Worm (Caenorhabditis elegans) whole organism, dauer: ENCODE measurements around the gene F46B3.9.

Experiments used
- unc-62 ChIP-seq: sonication (generic microtip); optimal IDR thresholded peaks from 2 replicates; lab custom pipeline; 2017; ENCODE audit warnings: missing biosample characterization, missing genetic modification reagents, missing genetic modification characterization

F46B3.9 gene

DNA sequence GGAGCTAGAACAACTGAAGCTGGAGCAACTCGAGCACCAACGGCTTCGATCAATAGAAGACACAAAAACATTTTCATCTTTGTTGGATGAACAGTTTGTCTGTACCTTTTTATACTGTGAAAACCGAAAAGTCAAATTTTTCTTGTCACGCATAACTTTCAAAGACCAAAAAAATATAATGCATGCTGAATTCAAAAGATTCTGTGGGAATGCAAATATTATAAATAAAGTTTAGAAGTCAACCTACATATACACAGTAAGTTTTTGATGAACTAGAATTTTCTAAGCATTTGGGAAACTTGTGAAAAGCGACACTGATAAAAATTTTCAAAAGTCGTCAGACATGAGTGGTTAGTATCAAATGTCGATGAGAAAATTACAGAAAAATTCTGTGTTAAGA lies 7.7 kb upstream of the F46B3.9 start, which contains the start of gene F46B3.15:
TSS of gene F46B3.15 (minus strand) at position 101 of the 400 bp plus-strand sequence.
- TF ChIP-seq unc-62: no peak

DNA sequence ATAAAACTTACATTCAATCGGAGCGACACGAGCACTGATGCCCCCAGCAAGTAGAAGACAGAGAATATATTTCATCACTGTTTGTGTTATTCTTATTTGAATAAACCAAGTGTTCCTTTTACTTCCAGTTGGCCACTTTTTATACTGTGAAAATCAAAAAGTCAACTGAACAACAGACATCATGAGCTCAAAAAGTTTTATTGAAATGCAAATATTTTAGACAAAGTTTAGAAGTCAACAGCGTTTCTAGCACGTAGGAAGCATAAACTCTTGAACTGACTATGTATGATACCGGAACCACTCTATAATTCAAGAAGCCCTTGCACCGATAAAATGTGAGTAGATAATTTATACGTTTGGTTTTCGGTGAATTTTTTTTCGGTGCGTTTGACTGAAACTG lies 5.3 kb upstream of the F46B3.9 start, which contains the start of gene F46B3.14:
TSS of gene F46B3.14 (minus strand) at position 101 of the 400 bp plus-strand sequence.
- no peak for TF ChIP-seq unc-62

DNA sequence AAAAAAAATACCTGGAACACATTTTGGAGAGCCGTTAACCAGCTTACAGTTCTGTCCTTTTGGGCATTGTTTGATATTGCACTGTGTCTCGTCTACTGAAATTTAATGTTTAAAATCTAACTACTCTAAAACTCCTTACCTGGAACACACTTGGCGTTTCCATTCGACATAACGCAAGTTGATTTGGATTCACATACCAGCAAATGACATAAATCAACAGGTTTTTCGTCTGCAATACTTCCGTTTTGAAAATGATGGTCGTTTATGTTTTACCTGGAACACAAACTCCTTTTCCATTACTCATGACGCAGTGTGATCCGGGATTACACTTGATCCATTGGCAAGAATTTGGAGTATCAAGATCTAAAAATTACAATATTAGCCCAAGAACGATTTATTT lies 683 bp downstream of the F46B3.9 start:
- TF ChIP-seq unc-62: no peak

DNA sequence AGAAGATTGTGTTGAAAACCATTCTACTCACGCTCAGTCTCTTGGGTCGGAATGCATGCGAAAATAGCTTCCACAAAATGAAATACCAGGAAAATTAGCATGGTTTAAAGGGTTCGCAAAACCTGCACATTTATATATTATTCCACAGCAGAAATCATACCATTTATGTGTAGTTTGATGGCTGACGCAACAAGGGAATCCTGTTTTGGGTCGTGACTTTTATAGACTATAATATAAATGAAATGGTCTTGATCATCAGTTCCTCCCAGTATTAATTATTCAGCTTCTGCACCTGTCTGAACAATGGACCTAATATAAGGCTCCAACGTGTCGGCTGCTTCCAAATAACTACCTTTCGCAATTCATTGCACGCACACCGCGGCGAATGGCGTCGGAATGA lies 2.9 kb downstream of the F46B3.9 start, which contains the start of gene F46B3.8:
TSS of gene F46B3.8 (minus strand) at position 101 of the 400 bp plus-strand sequence.
- no peak for TF ChIP-seq unc-62

DNA sequence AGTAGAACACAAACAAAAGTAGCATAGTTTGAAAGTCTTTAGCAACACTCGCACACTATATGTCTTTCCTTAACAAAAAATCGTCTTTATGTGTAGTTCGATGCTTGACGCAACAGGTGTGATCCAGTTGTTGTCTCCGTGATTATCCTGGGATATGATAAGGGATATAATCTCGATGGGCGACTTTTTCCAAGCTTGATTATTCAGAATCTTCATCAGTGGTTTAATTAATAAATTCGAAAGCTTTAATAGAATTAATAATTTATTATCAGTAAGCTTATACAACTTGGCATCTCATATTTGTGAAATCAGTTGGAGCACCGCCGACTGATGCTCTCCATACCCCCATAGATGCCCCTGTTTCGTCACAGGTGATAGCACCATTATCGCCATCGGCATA lies 7.3 kb downstream of the F46B3.9 start, which contains the start of gene F46B3.7:
TSS of gene F46B3.7 (minus strand) at position 101 of the 400 bp plus-strand sequence.
- no peak for TF ChIP-seq unc-62

DNA sequence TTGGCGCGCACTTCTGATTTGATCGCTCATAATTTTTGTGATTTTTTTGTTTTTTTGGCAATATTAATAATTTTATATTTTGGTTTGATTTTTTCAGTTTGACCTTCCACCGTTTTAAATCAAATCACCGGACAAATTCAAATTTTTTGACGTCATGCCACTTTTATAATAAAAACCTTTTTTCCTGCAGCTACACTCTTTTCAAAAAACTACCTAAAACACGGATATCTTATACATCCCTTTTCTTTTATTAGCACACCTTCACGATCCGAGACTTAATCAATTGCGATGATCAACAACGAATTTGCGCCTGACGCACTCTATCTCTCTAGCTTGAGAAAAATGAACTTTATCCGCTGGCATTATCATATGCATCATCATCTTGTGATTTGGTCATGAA lies 16.4 kb downstream of the F46B3.9 start, which contains the start of gene grd-2:
TSS of gene grd-2 (plus strand) at position 301 of the 400 bp plus-strand sequence.
- no peak for TF ChIP-seq unc-62

DNA sequence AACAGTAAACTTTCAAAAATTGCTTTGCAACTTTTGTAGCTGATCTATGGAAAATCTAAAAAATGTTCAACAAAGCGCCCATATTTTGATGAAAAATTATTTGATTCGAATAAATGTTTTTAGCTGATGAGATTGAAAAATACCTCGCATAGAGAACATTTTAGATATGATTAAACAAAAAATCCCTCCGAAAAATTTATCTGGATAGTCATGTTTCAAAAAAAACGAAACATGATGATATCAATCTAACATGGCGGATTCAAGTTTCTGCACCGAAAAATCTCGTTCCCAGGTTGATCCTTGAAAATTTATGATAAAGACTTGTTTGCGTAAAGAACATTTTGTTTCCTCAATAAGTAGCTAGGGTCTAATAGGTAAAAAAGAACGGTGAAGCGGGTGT lies 17.3 kb downstream of the F46B3.9 start, which contains the start of gene ttr-12:
TSS of gene ttr-12 (minus strand) at position 101 of the 400 bp plus-strand sequence.
- no peak for TF ChIP-seq unc-62

DNA sequence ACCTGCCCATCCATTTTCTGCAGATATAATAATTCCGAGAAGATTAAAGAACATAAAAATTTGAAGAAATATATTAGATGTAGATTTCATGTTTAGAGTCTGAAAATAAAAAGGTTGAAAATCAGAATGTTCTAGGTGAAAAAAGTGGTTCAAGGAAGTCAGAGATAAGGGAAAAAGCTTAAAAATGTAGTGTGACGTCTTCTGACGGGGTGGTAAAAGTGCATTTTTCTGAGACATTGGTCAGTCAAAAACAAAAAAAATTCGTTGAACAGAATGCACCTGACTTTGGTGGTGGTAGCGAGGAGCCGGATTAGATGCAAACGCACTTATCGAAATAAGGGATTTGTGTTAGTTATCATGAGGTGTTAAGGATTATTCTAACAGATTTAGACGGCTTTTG lies 19.3 kb downstream of the F46B3.9 start, which contains the start of gene F46B3.23:
TSS of gene F46B3.23 (minus strand) at position 101 of the 400 bp plus-strand sequence.
- TF ChIP-seq unc-62: no peak

DNA sequence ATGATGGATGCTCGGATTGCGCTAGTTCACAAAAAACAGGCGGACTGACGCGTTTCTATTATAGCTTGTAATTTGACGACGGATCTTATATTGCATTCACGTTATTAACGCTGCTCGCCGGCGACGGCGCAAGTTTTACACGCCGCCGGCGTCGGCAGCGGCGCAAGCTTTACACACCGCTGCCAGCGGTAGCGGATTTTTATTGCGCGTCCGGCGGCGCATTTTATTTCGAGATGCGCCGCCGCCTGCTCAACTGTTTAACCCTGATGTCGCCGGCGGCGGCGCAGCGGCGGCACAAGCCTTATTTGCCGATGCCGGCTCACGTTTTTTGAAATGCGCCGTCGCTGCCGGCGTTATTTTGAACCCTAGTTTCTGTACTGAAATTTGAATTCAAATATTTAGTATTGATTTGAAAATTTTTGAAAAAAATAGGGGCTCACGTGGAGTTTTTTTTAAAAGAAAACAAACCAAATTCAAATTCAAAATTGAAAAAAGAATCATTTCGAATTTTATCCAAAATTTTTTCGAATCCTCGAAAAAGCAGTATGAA lies 21.3 kb downstream of the F46B3.9 start, which contains the start of gene ttr-57:
TSS of gene ttr-57 (plus strand) at position 500 of the 550 bp plus-strand sequence.
- TF ChIP-seq unc-62: no peak

DNA sequence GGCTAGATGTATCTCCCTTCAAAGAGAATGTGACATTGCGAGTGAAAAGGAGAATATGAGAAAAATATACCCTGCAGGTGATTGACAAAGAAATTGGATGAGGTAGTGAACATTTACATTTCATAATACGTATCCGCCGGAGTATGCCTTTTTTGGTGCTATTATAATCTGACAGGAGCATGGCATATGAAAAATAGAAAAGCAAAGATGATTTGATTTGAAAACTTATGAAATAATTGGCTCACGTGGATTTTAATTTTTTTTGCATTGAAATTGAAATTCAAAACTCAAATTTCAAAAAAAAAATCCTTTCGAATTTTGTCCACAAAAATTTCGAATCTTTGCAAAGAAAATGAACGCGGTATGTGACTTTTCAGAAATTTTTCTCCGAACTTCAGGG lies 22.9 kb downstream of the F46B3.9 start, which contains the start of gene ttr-11:
TSS of gene ttr-11 (plus strand) at position 301 of the 400 bp plus-strand sequence.
- no peak for TF ChIP-seq unc-62

DNA sequence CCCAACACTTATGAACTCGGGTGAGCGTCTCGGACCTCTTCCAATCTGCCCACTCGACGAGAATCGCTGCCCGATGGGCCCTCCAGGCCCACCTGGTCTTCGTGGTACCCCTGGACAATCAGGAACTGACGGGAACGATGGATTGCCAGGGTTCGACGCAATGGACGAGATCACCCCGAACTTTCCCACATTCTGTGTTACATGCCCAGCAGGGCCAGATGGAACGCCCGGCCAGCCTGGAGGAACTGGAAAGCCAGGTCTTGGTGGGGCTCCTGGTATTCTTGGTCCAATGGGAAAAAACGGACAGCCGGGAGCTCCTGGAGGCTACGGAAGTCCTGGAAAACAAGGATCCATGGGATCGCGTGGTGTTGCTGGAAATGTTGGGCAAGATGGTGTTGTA lies 25.2 kb downstream of the F46B3.9 start:
- no peak for TF ChIP-seq unc-62

DNA sequence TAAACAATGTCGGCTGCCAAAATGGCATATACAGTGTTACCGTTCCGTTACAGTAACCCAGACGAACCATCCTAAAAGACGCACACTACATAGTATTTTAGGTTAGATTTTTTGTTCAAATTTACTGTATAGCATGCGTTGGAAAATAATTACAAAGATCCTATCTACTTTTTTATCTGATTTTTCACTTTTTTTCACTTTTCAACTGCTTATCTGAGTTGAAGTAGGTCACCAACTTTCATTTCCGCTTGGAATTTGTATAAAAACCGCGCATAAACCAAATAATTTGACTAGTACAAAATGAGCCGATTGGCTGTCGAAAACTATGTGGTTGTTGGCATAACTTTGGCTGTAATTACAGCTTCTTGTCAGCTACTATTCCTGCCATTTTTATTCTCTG lies 26.1 kb downstream of the F46B3.9 start, which contains the start of gene col-163:
TSS of gene col-163 (plus strand) at position 301 of the 400 bp plus-strand sequence.
- no peak for TF ChIP-seq unc-62

DNA sequence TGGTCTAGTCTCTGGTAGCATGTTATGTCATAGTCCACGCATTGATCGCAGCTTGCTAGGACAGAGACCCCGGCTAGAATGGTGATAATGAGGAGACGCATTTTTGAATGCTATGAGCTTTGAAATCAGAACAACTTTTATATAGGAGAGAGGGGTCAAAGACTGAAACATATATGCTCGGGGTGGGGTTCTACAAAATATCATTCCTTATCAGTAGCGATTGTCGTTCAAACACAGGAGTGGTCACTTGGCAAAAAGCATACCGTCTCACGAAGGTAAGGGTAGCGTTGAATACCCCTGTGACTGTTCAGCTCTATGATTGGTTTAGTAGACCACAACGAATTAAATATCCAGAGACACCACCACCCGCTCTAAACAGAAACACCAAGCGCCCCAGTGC lies 28.9 kb downstream of the F46B3.9 start, which contains the start of gene F46B3.1:
TSS of gene F46B3.1 (minus strand) at position 101 of the 400 bp plus-strand sequence.
- no peak for TF ChIP-seq unc-62

DNA sequence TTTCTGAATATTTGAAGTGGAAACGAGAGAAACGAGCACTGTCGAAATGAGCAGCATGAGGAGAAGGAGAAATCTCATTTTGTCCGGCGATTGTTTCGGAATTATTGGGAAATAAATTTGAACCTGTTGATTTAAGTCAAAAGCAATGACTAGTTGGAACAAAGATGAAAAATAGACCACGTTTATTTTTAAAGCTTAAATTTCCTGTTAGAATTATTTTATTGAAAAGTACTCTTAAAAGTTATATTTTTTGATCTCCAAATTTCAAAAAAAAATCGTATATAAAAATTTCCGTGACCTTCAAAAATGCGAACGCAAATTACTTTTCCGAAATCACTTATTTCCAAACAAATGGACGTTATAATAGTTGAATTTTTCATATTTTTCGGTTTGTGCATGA lies 30.3 kb downstream of the F46B3.9 start, which contains the start of gene F26F2.11:
TSS of gene F26F2.11 (minus strand) at position 101 of the 400 bp plus-strand sequence.
- no peak for TF ChIP-seq unc-62

DNA sequence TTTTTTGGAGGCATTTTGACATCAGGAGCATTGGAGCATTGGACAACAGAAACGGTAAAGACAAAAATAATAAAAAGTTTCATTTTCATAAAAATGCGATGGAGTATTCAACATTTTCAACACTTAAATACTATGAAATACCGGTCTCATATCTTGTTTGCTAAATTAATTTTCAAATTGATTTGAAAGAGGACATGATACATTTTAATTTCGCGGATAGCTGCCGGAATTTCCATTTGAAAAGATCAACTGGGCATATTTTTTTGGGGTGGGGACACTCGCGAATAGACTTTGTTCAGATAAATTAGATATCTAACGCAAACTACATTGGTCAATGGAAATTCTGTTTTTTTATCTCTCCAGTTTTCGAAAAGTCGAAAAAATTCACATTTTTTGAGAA lies 31.2 kb downstream of the F46B3.9 start, which contains the start of gene F26F2.10:
TSS of gene F26F2.10 (minus strand) at position 101 of the 400 bp plus-strand sequence.
- no peak for TF ChIP-seq unc-62

DNA sequence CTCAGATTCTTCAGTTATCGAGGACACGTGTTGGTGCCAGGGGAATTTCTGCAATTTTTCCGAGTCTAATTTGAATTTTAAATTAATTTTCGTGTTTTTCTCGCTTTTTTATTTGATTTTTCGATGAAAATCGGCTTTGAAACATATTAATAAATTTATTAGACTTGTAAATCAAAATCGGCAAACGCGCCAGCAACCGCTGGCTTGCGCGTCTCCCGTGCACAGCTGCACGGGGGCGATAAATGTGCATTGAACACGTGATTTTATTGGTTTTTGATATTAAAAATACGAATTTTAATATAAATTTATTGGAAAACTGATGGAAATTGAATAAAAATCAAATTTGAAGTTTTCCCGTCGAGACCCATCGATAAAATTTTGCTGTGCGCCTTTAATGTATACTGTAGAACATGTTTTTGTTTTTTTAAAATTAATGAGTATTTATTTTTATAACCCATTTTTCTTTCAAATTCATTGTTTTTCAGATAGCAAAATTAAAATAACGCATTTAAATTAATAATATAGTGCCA lies 45.4 kb downstream of the F46B3.9 start, which contains the start of gene F26F2.7:
TSS of gene F26F2.7 (plus strand) at position 480 of the 530 bp plus-strand sequence.
- TF ChIP-seq unc-62: no peak

DNA sequence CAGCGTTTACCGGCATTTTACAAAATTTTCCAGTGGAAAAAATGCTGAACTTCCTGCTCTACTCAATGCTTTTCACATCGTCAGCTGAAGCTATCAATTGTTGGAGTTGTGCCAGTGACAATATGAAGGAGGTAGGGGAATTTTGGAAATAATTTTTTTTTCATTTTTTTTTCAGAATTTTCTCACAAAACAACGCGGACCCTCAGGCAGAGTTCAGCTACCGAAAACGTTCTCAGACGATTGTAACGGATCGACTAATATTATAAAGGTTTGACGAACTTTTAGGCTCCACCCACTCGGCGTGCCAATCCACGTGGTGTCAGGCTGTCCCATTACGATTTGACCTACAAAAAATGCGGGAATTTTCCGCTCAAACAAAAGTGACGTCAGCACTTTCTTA lies 46.4 kb downstream of the F46B3.9 start, which contains the start of gene F26F2.8:
TSS of gene F26F2.8 (plus strand) at position 13 of the 400 bp plus-strand sequence.
- TF ChIP-seq unc-62: no peak
